Fruit fly (Drosophila melanogaster): ENCODE data around the gene Ctl2.

The Ctl2 gene

DNA sequence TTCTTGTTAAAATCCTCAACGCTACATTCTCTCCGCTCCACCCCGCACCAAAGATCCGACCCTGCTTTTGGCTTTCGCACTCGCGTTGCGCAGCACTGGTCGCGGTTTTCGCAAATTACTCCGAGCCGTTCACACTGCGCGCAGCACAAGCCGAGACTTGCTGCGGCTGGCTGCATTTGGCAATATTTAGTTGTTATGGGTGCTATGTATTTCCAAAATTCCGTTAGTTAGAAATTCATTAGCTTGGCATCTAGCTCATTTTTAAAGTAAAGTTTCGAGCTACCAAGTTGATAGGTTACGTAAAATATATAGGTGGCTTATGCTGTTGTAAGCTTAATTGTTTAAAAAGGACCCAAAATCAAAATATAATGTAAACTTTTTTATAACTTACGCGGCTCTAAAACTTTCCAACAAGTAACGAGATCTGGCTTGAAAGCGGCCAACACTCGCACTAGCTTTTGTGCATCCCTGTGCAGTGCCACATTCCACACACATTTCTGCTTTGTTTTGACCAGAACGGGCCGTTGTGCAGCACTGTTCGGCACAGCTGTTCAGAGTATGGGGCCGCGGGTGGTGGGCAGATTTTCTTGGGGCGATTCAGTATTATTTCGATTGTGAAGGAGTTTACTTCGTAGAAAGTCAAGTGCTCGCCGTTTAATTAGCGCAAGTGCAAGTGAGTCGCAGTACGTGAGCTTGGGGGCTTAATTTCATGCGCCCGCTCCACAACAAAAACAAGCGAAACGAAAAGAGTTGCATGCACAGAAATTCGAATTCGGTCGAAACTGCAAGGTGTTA lies at the start of gene Ctl2, which contains the start of gene yem (continued):
- TF ChIP-seq nerfin-1 (tag; optimal IDR thresholded peaks at IDR 0.05) (peak; percentile 81), fu2 (GFP tag; optimal IDR thresholded peaks at IDR 0.05) (peak; percentile 86), zf30C (GFP tag; optimal IDR thresholded peaks at IDR 0.05) (no peak), ranshi (GFP tag; IDR thresholded peaks at IDR 0.05) (peak; percentile 59; the same call in 1 of the 2 replicates), Hr78 (GFP tag; optimal IDR thresholded peaks at IDR 0.05) (no peak), Abd-B (GFP tag; optimal IDR thresholded peaks at IDR 0.05) (peak; percentile 76), gt (GFP tag; IDR thresholded peaks at IDR 0.05) (no peak; the same call in 1 of the 2 replicates), Dfd (GFP tag; optimal IDR thresholded peaks at IDR 0.05) (no peak), bcd (GFP tag; optimal IDR thresholded peaks at IDR 0.05) (peak; percentile 76), Bgb (GFP tag; IDR thresholded peaks at IDR 0.05; ENCODE audit: partially characterized antibody) (peak; percentile 34; the same call in 1 of the 2 replicates), CG8290 (GFP tag; optimal IDR thresholded peaks at IDR 0.05) (peak; percentile 85), CG8290 (tag; optimal IDR thresholded peaks at IDR 0.05) (peak; percentile 68 to 90), run (tag; optimal IDR thresholded peaks at IDR 0.05) (no peak), shn (GFP tag; optimal IDR thresholded peaks at IDR 0.05) (peak; percentile 90), Sry-δ (GFP tag; optimal IDR thresholded peaks at IDR 0.05) (peak; percentile 65), repo (GFP tag; optimal IDR thresholded peaks at IDR 0.05) (peak; percentile 37), CG16863 (GFP tag; optimal IDR thresholded peaks at IDR 0.05) (peak; percentile 82), CG30020 (tag; optimal IDR thresholded peaks at IDR 0.05) (peak; percentile 68), HmgZ (tag; optimal IDR thresholded peaks at IDR 0.05) (peak; percentile 65), cg (GFP tag; optimal IDR thresholded peaks at IDR 0.05) (no peak), Chrac-16 (GFP tag; optimal IDR thresholded peaks at IDR 0.05) (peak; percentile 71), Sox100B (GFP tag; optimal IDR thresholded peaks at IDR 0.05) (no peak), CG30403 (GFP tag; optimal IDR thresholded peaks at IDR 0.05) (peak; percentile 92), Hand (GFP tag; optimal IDR thresholded peaks at IDR 0.05) (no peak), CG18011 (GFP tag; optimal IDR thresholded peaks at IDR 0.05) (peak; percentile 32), CG3847 (GFP tag; IDR thresholded peaks at IDR 0.05) (peak; percentile 68), B-H2 (GFP tag; optimal IDR thresholded peaks at IDR 0.05) (peak; percentile 58), CG9817 (tag; optimal IDR thresholded peaks at IDR 0.05) (peak; percentile 67), Lim3 (GFP tag; IDR thresholded peaks at IDR 0.05) (no peak), YL-1 (GFP tag; optimal IDR thresholded peaks at IDR 0.05) (peak; percentile 60), CG2202 (tag; optimal IDR thresholded peaks at IDR 0.05) (peak; percentile 6), Mad (GFP tag; optimal IDR thresholded peaks at IDR 0.05) (peak; percentile 67), ham (GFP tag; IDR thresholded peaks at IDR 0.05) (no peak; the same call in 1 of the 2 replicates), gcm2 (GFP tag; optimal IDR thresholded peaks at IDR 0.05) (peak; percentile 46), ken (GFP tag; IDR thresholded peaks at IDR 0.05) (peak; percentile 73), CG2889 (GFP tag; IDR thresholded peaks at IDR 0.05) (no peak; the same call in 2 of the 3 replicates), CG13775 (GFP tag; optimal IDR thresholded peaks at IDR 0.05) (peak; percentile 80), CoRest (tag; optimal IDR thresholded peaks at IDR 0.05) (peak; percentile 83), NC2β (GFP tag; optimal IDR thresholded peaks at IDR 0.05) (peak; percentile 59), CG6689 (GFP tag; IDR thresholded peaks at IDR 0.05) (peak; percentile 18; the same call in 1 of the 2 replicates), esg (GFP tag; conservative IDR thresholded peaks at IDR 0.05) (no peak; the same call in 1 of the 2 replicates), yki (optimal IDR thresholded peaks at IDR 0.05) (no peak), dysf (GFP tag; IDR thresholded peaks at IDR 0.05) (peak; percentile 79), CG13123 (GFP tag; optimal IDR thresholded peaks at IDR 0.05) (peak; percentile 17), CG13424 (tag; optimal IDR thresholded peaks at IDR 0.05) (peak; percentile 71), tx (GFP tag; optimal IDR thresholded peaks at IDR 0.05) (peak; percentile 86), CG15696 (tag; optimal IDR thresholded peaks at IDR 0.05) (peak; percentile 49), Drgx (GFP tag; IDR thresholded peaks at IDR 0.05) (peak; percentile 44), unpg (GFP tag; optimal IDR thresholded peaks at IDR 0.05) (no peak), E2f2 (GFP tag; IDR thresholded peaks at IDR 0.05) (no peak; the same call in none of the 2 replicates)
